Worm (Caenorhabditis elegans) whole organism, mixed stage, embryonic: Measurements from ENCODE around the gene lem-2.

Source experiments
- M03D4.4 ChIP-seq: sonication (generic microtip); optimal IDR thresholded peaks from 2 replicates; lab custom pipeline; 2017; ENCODE audit warnings: mild to moderate bottlenecking, missing genetic modification characterization, missing compliant biosample characterization
- bed-3 ChIP-seq: fragments of 200-800 bp; sonication (Bioruptor generic); optimal IDR thresholded peaks from 3 replicates; lab custom pipeline; 2018; ENCODE audit warnings: mild to moderate bottlenecking, missing genetic modification characterization, moderate library complexity, missing compliant biosample characterization
- blmp-1 ChIP-seq: fragments of 150-350 bp; optimal IDR thresholded peaks from 2 replicates; lab custom pipeline; 2014; ENCODE audit warnings: missing biosample characterization, missing genetic modification characterization
- ceh-39 ChIP-seq: fragments of 150-350 bp; optimal IDR thresholded peaks from 2 replicates; lab custom pipeline; 2014; ENCODE audit warnings: missing biosample characterization, missing genetic modification characterization
- ceh-43 ChIP-seq: fragments of 200-800 bp; sonication (Bioruptor generic); optimal IDR thresholded peaks from 2 replicates; lab custom pipeline; 2018; ENCODE audit warnings: mild to moderate bottlenecking, missing genetic modification characterization, moderate library complexity, missing compliant biosample characterization
- ceh-83 ChIP-seq: fragments of 200-800 bp; sonication (Bioruptor generic); optimal IDR thresholded peaks from 2 replicates; lab custom pipeline; 2018; ENCODE audit warnings: mild to moderate bottlenecking, missing genetic modification characterization, missing compliant biosample characterization
- ces-1 ChIP-seq: fragments of 150-350 bp; optimal IDR thresholded peaks from 2 replicates; lab custom pipeline; 2014; ENCODE audit warnings: missing biosample characterization, missing genetic modification reagents, missing genetic modification characterization
- cnd-1 ChIP-seq: fragments of 200-800 bp; sonication (Bioruptor generic); optimal IDR thresholded peaks from 2 replicates; lab custom pipeline; 2018; ENCODE audit warnings: mild to moderate bottlenecking, missing genetic modification characterization, missing compliant biosample characterization
- drap-1 ChIP-seq: fragments of 200-800 bp; sonication (Bioruptor generic); optimal IDR thresholded peaks from 3 replicates; lab custom pipeline; 2018; ENCODE audit warnings: mild to moderate bottlenecking, missing genetic modification characterization, missing compliant biosample characterization
- elt-1 ChIP-seq: sonication (generic microtip); optimal IDR thresholded peaks from 2 replicates; lab custom pipeline; 2017; ENCODE audit warnings: missing genetic modification characterization, mild to moderate bottlenecking, missing compliant biosample characterization, antibody characterized with exemption, moderate library complexity, borderline replicate concordance; ENCODE audit not compliant: insufficient read depth
- elt-3 ChIP-seq: fragments of 150-350 bp; optimal IDR thresholded peaks from 2 replicates; lab custom pipeline; 2014; ENCODE audit warnings: missing biosample characterization, missing genetic modification characterization
- flh-1 ChIP-seq: fragments of 200-800 bp; sonication (Bioruptor generic); optimal IDR thresholded peaks from 2 replicates; lab custom pipeline; 2018; ENCODE audit warnings: mild to moderate bottlenecking, missing genetic modification characterization, moderate library complexity, missing compliant biosample characterization
- ham-2 ChIP-seq: fragments of 200-800 bp; sonication (Bioruptor generic); optimal IDR thresholded peaks from 2 replicates; lab custom pipeline; 2018; ENCODE audit warnings: mild to moderate bottlenecking, missing genetic modification characterization, missing compliant biosample characterization
- hlh-1 ChIP-seq: fragments of 150-350 bp; optimal IDR thresholded peaks from 2 replicates; lab custom pipeline; 2014; ENCODE audit warnings: missing biosample characterization, missing genetic modification reagents, missing genetic modification characterization
- lin-13 ChIP-seq: fragments of 150-350 bp; optimal IDR thresholded peaks from 2 replicates; lab custom pipeline; 2014; ENCODE audit warnings: missing biosample characterization, missing genetic modification characterization
- lin-32 ChIP-seq: fragments of 200-800 bp; sonication (Bioruptor generic); optimal IDR thresholded peaks from 2 replicates; lab custom pipeline; 2018; ENCODE audit warnings: mild to moderate bottlenecking, missing genetic modification characterization, missing compliant biosample characterization
- lsy-2 ChIP-seq: fragments of 150-350 bp; optimal IDR thresholded peaks from 2 replicates; lab custom pipeline; 2014; ENCODE audit warnings: missing biosample characterization, missing genetic modification characterization
- mab-5 ChIP-seq: fragments of 150-350 bp; optimal IDR thresholded peaks from 2 replicates; lab custom pipeline; 2014; ENCODE audit warnings: missing biosample characterization, missing genetic modification characterization
- mep-1 ChIP-seq: fragments of 150-350 bp; optimal IDR thresholded peaks from 2 replicates; lab custom pipeline; 2017; ENCODE audit warnings: missing biosample characterization, missing genetic modification reagents, missing genetic modification characterization, inconsistent platforms
- mls-2 ChIP-seq: sonication (generic microtip); optimal IDR thresholded peaks from 2 replicates; lab custom pipeline; 2016; ENCODE audit warnings: mild to moderate bottlenecking, missing genetic modification characterization, moderate library complexity, missing compliant biosample characterization
- nhr-12 ChIP-seq: fragments of 150-350 bp; optimal IDR thresholded peaks from 2 replicates; lab custom pipeline; 2014; ENCODE audit warnings: missing biosample characterization, missing genetic modification characterization
- nhr-2 ChIP-seq: fragments of 150-350 bp; optimal IDR thresholded peaks from 2 replicates; lab custom pipeline; 2014; ENCODE audit warnings: missing biosample characterization, missing genetic modification characterization
- nhr-237 ChIP-seq: fragments of 150-350 bp; optimal IDR thresholded peaks from 2 replicates; lab custom pipeline; 2014; ENCODE audit warnings: missing biosample characterization, missing genetic modification characterization
- nhr-28 ChIP-seq: fragments of 150-350 bp; optimal IDR thresholded peaks from 2 replicates; lab custom pipeline; 2014; ENCODE audit warnings: missing biosample characterization, missing genetic modification characterization
- nhr-76 ChIP-seq: sonication (generic microtip); optimal IDR thresholded peaks from 2 replicates; lab custom pipeline; 2017; ENCODE audit warnings: missing biosample characterization, missing genetic modification characterization
- pha-4 ChIP-seq: fragments of 150-350 bp; optimal IDR thresholded peaks from 2 replicates; lab custom pipeline; 2018; ENCODE audit warnings: missing biosample characterization, missing genetic modification reagents, missing genetic modification characterization
- sem-2 ChIP-seq: fragments of 200-800 bp; sonication (Bioruptor generic); optimal IDR thresholded peaks from 2 replicates; lab custom pipeline; 2018; ENCODE audit warnings: mild to moderate bottlenecking, missing genetic modification characterization, missing compliant biosample characterization
- snpc-4 ChIP-seq: fragments of 150-350 bp; optimal IDR thresholded peaks from 2 replicates; lab custom pipeline; 2014; ENCODE audit warnings: missing biosample characterization, missing genetic modification characterization
- sptf-1 ChIP-seq: sonication (generic microtip); optimal IDR thresholded peaks from 2 replicates; lab custom pipeline; 2017; ENCODE audit warnings: mild to moderate bottlenecking, missing genetic modification characterization, moderate library complexity, missing compliant biosample characterization
- tbx-8 ChIP-seq: fragments of 200-800 bp; sonication (Bioruptor generic); optimal IDR thresholded peaks from 2 replicates; lab custom pipeline; 2018; ENCODE audit warnings: mild to moderate bottlenecking, missing genetic modification characterization, moderate library complexity, missing compliant biosample characterization
- unc-120 ChIP-seq: sonication (generic microtip); optimal IDR thresholded peaks from 2 replicates; lab custom pipeline; 2017; ENCODE audit warnings: missing genetic modification characterization, missing compliant biosample characterization; ENCODE audit not compliant: poor library complexity, severe bottlenecking
- unc-39 ChIP-seq: fragments of 150-350 bp; optimal IDR thresholded peaks from 2 replicates; lab custom pipeline; 2014; ENCODE audit warnings: missing biosample characterization, missing genetic modification characterization
- unc-62 ChIP-seq: fragments of 150-350 bp; optimal IDR thresholded peaks from 2 replicates; lab custom pipeline; 2014; ENCODE audit warnings: missing biosample characterization, missing genetic modification reagents, missing genetic modification characterization
- ztf-11 ChIP-seq: fragments of 150-350 bp; optimal IDR thresholded peaks from 2 replicates; lab custom pipeline; 2014; ENCODE audit warnings: missing biosample characterization, missing genetic modification characterization

The lem-2 gene

ce11 chrII:14060885-14061284, 2.4 kb upstream of the lem-2 start:
- TF ChIP-seq lin-32 (GFP tag; lab: Kevin White, UChicago) = no peak
- no peak for TF ChIP-seq bed-3 (GFP tag; lab: Kevin White, UChicago)
- no peak for TF ChIP-seq ham-2 (GFP tag; lab: Kevin White, UChicago)
- TF ChIP-seq sem-2 (GFP tag; lab: Kevin White, UChicago) = no peak
- TF ChIP-seq unc-39 = no peak
- TF ChIP-seq nhr-76 (tag; lab: Kevin White, UChicago) = no peak
- TF ChIP-seq mep-1 (tag; lab: Kevin White, UChicago) = no peak
- no peak for TF ChIP-seq ceh-39
- TF ChIP-seq ces-1 = no peak
- no peak for TF ChIP-seq unc-62 (GFP tag; lab: Kevin White, UChicago)
- no peak for TF ChIP-seq blmp-1 (tag; lab: Kevin White, UChicago)
- no peak for TF ChIP-seq ceh-83 (GFP tag; lab: Kevin White, UChicago)
- TF ChIP-seq nhr-237 (tag; lab: Kevin White, UChicago) = no peak

ce11 chrII:14064051-14064450, 801 bp downstream of the lem-2 start:
- no peak for TF ChIP-seq nhr-28 (tag; lab: Kevin White, UChicago)
- TF ChIP-seq nhr-76 (tag; lab: Kevin White, UChicago) = no peak
- no peak for TF ChIP-seq mep-1 (tag; lab: Kevin White, UChicago)
- TF ChIP-seq hlh-1 (tag; lab: Kevin White, UChicago) = no peak
- TF ChIP-seq sptf-1 (tag; lab: Kevin White, UChicago) = no peak
- TF ChIP-seq ceh-83 (GFP tag; lab: Kevin White, UChicago) = no peak

ce11 chrII:14065486-14065885, 2.2 kb downstream of the lem-2 start:
- TF ChIP-seq mep-1 (tag; lab: Kevin White, UChicago) = no peak
- TF ChIP-seq drap-1 = no peak
- TF ChIP-seq unc-62 (GFP tag; lab: Kevin White, UChicago) = no peak
- TF ChIP-seq M03D4.4 (tag; lab: Kevin White, UChicago) = no peak
- no peak for TF ChIP-seq hlh-1 (tag; lab: Kevin White, UChicago)
- no peak for TF ChIP-seq ham-2 (GFP tag; lab: Kevin White, UChicago)
- no peak for TF ChIP-seq nhr-12 (tag; lab: Kevin White, UChicago)
- no peak for TF ChIP-seq ceh-43 (GFP tag; lab: Kevin White, UChicago)
- no peak for TF ChIP-seq unc-39
- TF ChIP-seq nhr-28 (tag; lab: Kevin White, UChicago) = no peak
- TF ChIP-seq blmp-1 (tag; lab: Kevin White, UChicago) = no peak
- no peak for TF ChIP-seq flh-1 (GFP tag; lab: Kevin White, UChicago)
- no peak for TF ChIP-seq snpc-4 (tag; lab: Kevin White, UChicago)
- TF ChIP-seq lin-32 (GFP tag; lab: Kevin White, UChicago) = no peak

ce11 chrII:14068607-14069006, 5.4 kb downstream of the lem-2 start, which contains the start of gene xrn-1:
Gene xrn-1 (plus strand): TSS chrII:14068907.
- TF ChIP-seq unc-39 (no peak), nhr-12 (tag; lab: Kevin White, UChicago) (no peak), ham-2 (GFP tag; lab: Kevin White, UChicago) (no peak), ztf-11 (no peak), lin-13 (tag; lab: Kevin White, UChicago) (no peak), pha-4 (no peak), mls-2 (no peak), bed-3 (GFP tag; lab: Kevin White, UChicago) (no peak), M03D4.4 (tag; lab: Kevin White, UChicago) (no peak), hlh-1 (tag; lab: Kevin White, UChicago) (no peak), elt-1 (no peak), nhr-28 (tag; lab: Kevin White, UChicago) (no peak), lin-32 (GFP tag; lab: Kevin White, UChicago) (no peak)

ce11 chrII:14074825-14075224, 11.6 kb downstream of the lem-2 start:
- no peak for TF ChIP-seq ztf-11
- no peak for TF ChIP-seq nhr-12 (tag; lab: Kevin White, UChicago)
- TF ChIP-seq unc-39 = no peak
- TF ChIP-seq, all 35 proteins: peak for 0

- TF ChIP-seq blmp-1 (tag; lab: Kevin White, UChicago) (no peak), hlh-1 (tag; lab: Kevin White, UChicago) (no peak), mab-5 (tag; lab: Kevin White, UChicago) (no peak), lin-32 (GFP tag; lab: Kevin White, UChicago) (no peak), unc-120 (tag; lab: Kevin White, UChicago) (no peak), elt-3 (tag; lab: Kevin White, UChicago) (no peak), nhr-2 (tag; lab: Kevin White, UChicago) (no peak), cnd-1 (tag; lab: Kevin White, UChicago) (no peak), ceh-83 (GFP tag; lab: Kevin White, UChicago) (no peak), unc-62 (GFP tag; lab: Kevin White, UChicago) (no peak), nhr-12 (tag; lab: Kevin White, UChicago) (no peak), lin-13 (tag; lab: Kevin White, UChicago) (no peak), flh-1 (GFP tag; lab: Kevin White, UChicago) (no peak), mls-2 (no peak), lsy-2 (tag; lab: Kevin White, UChicago) (no peak), ceh-39 (no peak), ces-1 (no peak), drap-1 (no peak), tbx-8 (GFP tag; lab: Kevin White, UChicago) (no peak), unc-39 (no peak)
- TF ChIP-seq, all 35 proteins: peak for 0
Measured at ce11 chrII:14077823-14078222, 14.6 kb downstream of the lem-2 start.
